Fruit fly (Drosophila melanogaster) Kc167 (cell line): ENCODE results near the gene CG43954.

ENCODE experiments used
- Myc ChIP-seq: fragments of >200 bp; optimal IDR thresholded peaks from 2 replicates; lab custom pipeline; 2017; ENCODE audit warnings: missing external identifiers
- Sin3A ChIP-seq: fragments of >200 bp; optimal IDR thresholded peaks from 2 replicates; lab custom pipeline; 2018; ENCODE audit warnings: missing external identifiers
- h ChIP-seq: fragments of >200 bp; optimal IDR thresholded peaks from 3 replicates; lab custom pipeline; 2018; ENCODE audit warnings: missing external identifiers
- insv ChIP-seq: fragments of >200 bp; optimal IDR thresholded peaks from 3 replicates; lab custom pipeline; 2018; ENCODE audit warnings: missing external identifiers
- psq ChIP-seq: fragments of >200 bp; optimal IDR thresholded peaks from 2 replicates; lab custom pipeline; 2017; ENCODE audit warnings: missing external identifiers
- ttk ChIP-seq: sonication (Bioruptor generic); optimal IDR thresholded peaks from 2 replicates; lab custom pipeline; 2017; ENCODE audit warnings: missing external identifiers

The CG43954 gene

dm6 chr3L:16743906-16744704 is 32.6 kb upstream of the CG43954 start:
- no peak for TF ChIP-seq h
- no peak for TF ChIP-seq ttk
- TF ChIP-seq insv (lab: Kevin White, UChicago): no peak
- no peak for TF ChIP-seq Myc
- TF ChIP-seq psq (lab: Kevin White, UChicago): no peak
- no peak for TF ChIP-seq Sin3A (lab: Kevin White, UChicago)

DNA sequence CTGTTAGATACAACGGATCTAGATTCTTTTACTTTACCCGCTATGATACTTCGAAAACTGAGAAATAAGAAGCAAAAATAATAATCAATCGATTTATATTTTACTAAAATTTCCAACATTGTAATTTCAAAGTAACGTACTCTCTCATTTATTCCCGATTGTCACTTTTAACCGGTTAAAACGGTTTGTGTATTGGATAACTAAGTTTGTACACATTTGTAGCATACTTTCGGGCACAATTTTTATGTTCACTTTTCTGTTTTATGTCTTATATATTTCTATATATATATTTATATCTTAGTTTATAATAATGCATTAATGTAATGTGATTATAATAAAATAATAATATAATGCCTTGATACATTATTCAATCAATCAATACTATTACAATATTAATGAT is 30.2 kb upstream of the CG43954 start:
- TF ChIP-seq Sin3A (lab: Kevin White, UChicago) (no peak), ttk (no peak), psq (lab: Kevin White, UChicago) (no peak), insv (lab: Kevin White, UChicago) (no peak), Myc (no peak), h (no peak)

- TF ChIP-seq insv (lab: Kevin White, UChicago) (no peak), Myc (no peak), ttk (no peak), h (no peak), Sin3A (lab: Kevin White, UChicago) (no peak), psq (lab: Kevin White, UChicago) (no peak)
Observed at dm6 chr3L:16733246-16733645, 21.8 kb upstream of the CG43954 start, which contains the start of gene CG9701. Gene CG9701 (plus strand): TSS chr3L:16733546.

DNA sequence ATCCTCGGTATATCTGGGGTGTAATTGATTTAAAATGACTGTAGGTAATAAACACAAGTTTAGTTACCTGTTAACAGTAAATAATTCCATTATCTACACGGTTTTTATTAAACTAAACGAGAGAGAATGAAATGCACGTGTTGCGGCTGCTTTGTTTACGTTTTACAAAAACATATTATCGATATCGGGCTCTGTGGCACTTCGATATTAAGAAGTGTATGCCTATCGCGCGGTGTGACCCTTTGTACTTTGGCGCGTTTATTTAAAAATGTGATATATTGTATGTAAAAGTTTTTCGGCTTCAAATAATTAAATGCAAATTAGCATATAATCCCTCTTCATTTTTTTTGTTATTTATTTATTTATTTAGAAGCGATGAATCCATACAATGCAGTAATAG is 19.2 kb upstream of the CG43954 start, which contains the start of gene Dbp73D:
Gene Dbp73D, minus strand, starts transcription at position 174 of the 400 bp plus-strand sequence.
- TF ChIP-seq psq (lab: Kevin White, UChicago) (no peak), insv (lab: Kevin White, UChicago) (no peak), h (no peak), ttk (no peak), Myc (no peak), Sin3A (lab: Kevin White, UChicago) (no peak)

dm6 chr3L:16727939-16728635 is 16.6 kb upstream of the CG43954 start, which contains the start of gene PGRP-SB1:
Gene PGRP-SB1 (minus strand): TSS chr3L:16727989.
- TF ChIP-seq Sin3A (lab: Kevin White, UChicago) (no peak), h (no peak), ttk (no peak), Myc (no peak), insv (lab: Kevin White, UChicago) (no peak), psq (lab: Kevin White, UChicago) (no peak)

dm6 chr3L:16726069-16726591 is 14.7 kb upstream of the CG43954 start, which contains the start of the genes CG13026 and PGRP-SB2:
Gene CG13026 (minus strand): TSS chr3L:16726169.
Gene PGRP-SB2 (plus strand): TSS chr3L:16726541.
- TF ChIP-seq ttk (no peak), psq (lab: Kevin White, UChicago) (no peak), insv (lab: Kevin White, UChicago) (no peak), Myc (no peak)

DNA sequence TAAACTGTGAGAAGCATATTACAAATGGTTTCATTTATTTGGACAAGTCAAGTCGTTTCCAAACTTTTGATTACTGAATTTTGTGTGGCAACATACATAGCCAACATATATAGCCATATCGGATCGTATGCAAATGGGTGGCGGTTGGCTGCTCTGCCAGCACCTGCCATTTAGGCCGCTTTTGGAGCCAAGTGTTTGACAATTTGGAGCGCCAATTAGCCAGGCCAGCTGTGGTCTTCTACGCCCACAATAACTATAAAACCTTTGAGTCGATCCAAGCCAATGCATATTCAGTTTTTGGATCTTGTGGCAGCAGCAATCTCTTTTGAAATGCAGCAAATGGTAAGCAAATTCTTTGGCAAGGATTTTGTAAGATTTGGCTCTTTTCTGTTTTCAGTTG is 13.1 kb upstream of the CG43954 start, which contains the start of gene CG13031:
Gene CG13031, plus strand, starts transcription at position 301 of the 400 bp plus-strand sequence.
- TF ChIP-seq insv (lab: Kevin White, UChicago): no peak
- no peak for TF ChIP-seq Myc
- no peak for TF ChIP-seq psq (lab: Kevin White, UChicago)
- no peak for TF ChIP-seq ttk
- TF ChIP-seq h: no peak
- TF ChIP-seq Sin3A (lab: Kevin White, UChicago): no peak

DNA sequence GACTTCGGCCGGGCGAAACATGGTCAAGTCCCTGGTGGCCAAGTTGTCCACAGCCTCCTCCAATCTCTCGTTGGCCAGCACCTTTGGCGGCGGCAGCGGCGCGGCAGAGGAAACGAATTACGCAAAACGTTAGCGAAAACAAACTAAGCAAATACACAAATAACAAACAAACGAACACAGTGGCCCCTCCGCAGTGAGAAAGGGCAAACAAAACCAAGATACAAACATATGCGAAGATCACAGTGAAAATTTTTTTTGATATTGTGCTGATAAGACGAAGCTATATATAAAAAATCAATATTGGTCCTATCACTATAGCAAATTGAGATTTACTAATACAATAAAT is 2.7 kb upstream of the CG43954 start:
- TF ChIP-seq Myc: no peak
- TF ChIP-seq psq (lab: Kevin White, UChicago): no peak
- no peak for TF ChIP-seq ttk
- no peak for TF ChIP-seq Sin3A (lab: Kevin White, UChicago)
- TF ChIP-seq h: no peak

- no peak for TF ChIP-seq h
- TF ChIP-seq Sin3A (lab: Kevin White, UChicago): no peak
- no peak for TF ChIP-seq psq (lab: Kevin White, UChicago)
- TF ChIP-seq Myc: no peak
- no peak for TF ChIP-seq ttk
- TF ChIP-seq insv (lab: Kevin White, UChicago): no peak
Observed at dm6 chr3L:16713446-16714192, 2.1 kb upstream of the CG43954 start.

- no peak for TF ChIP-seq ttk
- no peak for TF ChIP-seq Myc
- no peak for TF ChIP-seq Sin3A (lab: Kevin White, UChicago)
- no peak for TF ChIP-seq insv (lab: Kevin White, UChicago)
- TF ChIP-seq psq (lab: Kevin White, UChicago): no peak
- TF ChIP-seq h: no peak
Observed at dm6 chr3L:16712371-16712770, 894 bp upstream of the CG43954 start.

DNA sequence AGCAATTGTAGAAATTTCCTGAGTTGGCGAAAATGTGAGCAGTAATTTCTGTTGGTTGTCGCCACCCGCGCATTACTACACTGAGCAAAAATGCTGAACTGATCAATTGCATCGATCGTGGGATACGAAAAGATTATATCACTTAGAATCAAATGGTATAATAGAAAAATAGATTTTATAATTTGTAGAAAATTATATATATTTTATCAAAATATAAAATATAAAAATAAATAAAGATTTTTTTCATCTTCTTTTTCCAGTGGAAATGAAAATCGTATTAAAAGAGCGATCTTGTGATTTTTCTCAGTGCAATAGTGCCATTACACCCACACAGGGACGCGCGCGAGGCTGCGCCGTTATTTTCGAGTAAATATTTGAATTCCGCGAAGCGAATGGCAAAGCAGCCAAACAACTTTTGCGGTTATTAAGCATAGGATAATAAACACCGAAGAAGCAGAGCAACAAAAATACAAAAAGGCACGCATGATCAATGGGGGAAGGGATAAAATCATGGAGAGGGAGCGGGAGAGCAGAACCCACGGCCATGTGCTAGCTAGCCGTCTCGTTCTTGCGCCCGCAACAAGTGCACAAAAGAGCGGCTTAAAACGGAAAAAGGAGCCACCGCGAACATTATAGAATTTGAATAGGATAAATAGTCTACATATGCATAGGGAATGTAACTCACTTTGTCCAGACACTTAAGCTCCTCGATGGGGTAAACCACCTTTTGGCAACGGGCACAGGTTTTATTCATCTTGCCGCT is 1.0 kb downstream of the CG43954 start:
- TF ChIP-seq psq (lab: Kevin White, UChicago) (no peak), ttk (no peak), h (no peak), Myc (no peak), insv (lab: Kevin White, UChicago) (no peak), Sin3A (lab: Kevin White, UChicago) (no peak)
